Worm (Caenorhabditis elegans): ENCODE data around the gene adt-1.

- TF ChIP-seq dao-5 (tag; optimal IDR thresholded peaks at IDR 0.05) = no peak
- peak; percentile 71 for TF ChIP-seq him-1 (tag; optimal IDR thresholded peaks at IDR 0.05)
These were observed 49.4 kb upstream of the adt-1 start for ce11 chrX:12629257-12629656.
